Worm (Caenorhabditis elegans) whole organism, L1 larva: ENCODE data around the gene dmd-7.

Experiments
- F16B12.6 ChIP-seq: fragments of 150-350 bp; optimal IDR thresholded peaks from 2 replicates; lab custom pipeline; 2014; ENCODE audit warnings: missing biosample characterization, missing genetic modification characterization
- Y116A8C.19 ChIP-seq: sonication (generic microtip); optimal IDR thresholded peaks from 2 replicates; lab custom pipeline; 2016; ENCODE audit warnings: missing compliant biosample characterization, missing genetic modification characterization, borderline replicate concordance
- aha-1 ChIP-seq: fragments of 150-350 bp; optimal IDR thresholded peaks from 2 replicates; lab custom pipeline; 2014; ENCODE audit warnings: missing biosample characterization, missing genetic modification characterization
- alr-1 ChIP-seq: fragments of 200-800 bp; sonication (Bioruptor generic); optimal IDR thresholded peaks from 2 replicates; lab custom pipeline; 2018; ENCODE audit warnings: borderline replicate concordance, mild to moderate bottlenecking, missing genetic modification characterization, missing compliant biosample characterization
- blmp-1 ChIP-seq: fragments of 150-350 bp; optimal IDR thresholded peaks from 2 replicates; lab custom pipeline; 2014; ENCODE audit warnings: missing biosample characterization, missing genetic modification characterization
- ceh-88 ChIP-seq: fragments of 200-800 bp; sonication (Bioruptor generic); IDR thresholded peaks from 2 replicates; pipeline ENCODE4 v1.3.6; 2022; ENCODE audit warnings: missing genetic modification characterization, missing compliant biosample characterization
- dpl-1 ChIP-seq, 3 experiments: fragments of 150-350 bp in 2 of 3; sonication (generic microtip) in 1 of 3; optimal IDR thresholded peaks; 2 replicates each; lab custom pipeline; 2014 to 2017; ENCODE audit warnings: missing biosample characterization in 3 of 3, missing genetic modification characterization in 3 of 3, missing genetic modification reagents in 3 of 3
- efl-1 ChIP-seq, 4 experiments: fragments of 150-350 bp; optimal IDR thresholded peaks in 3 of 4; peaks in 1 of 4; 1 replicate in 1 of 4; 2 replicates in 3 of 4; lab custom pipeline; 2014; ENCODE audit warnings: missing biosample characterization in 2 of 4, missing genetic modification characterization in 2 of 4, missing genetic modification reagents in 2 of 4
- elt-2 ChIP-seq: sonication (generic microtip); optimal IDR thresholded peaks from 2 replicates; lab custom pipeline; 2016; ENCODE audit warnings: missing genetic modification characterization, mild to moderate bottlenecking, inconsistent platforms, missing compliant biosample characterization, missing genetic modification reagents
- elt-3 ChIP-seq, 6 experiments: fragments of 150-350 bp in 1 of 6; sonication (generic microtip); optimal IDR thresholded peaks; 2 replicates each; lab custom pipeline; 2017 to 2018; ENCODE audit warnings: missing biosample characterization in 6 of 6, missing genetic modification characterization in 6 of 6, inconsistent platforms in 1 of 6
- fkh-8 ChIP-seq: sonication (generic microtip); optimal IDR thresholded peaks from 2 replicates; lab custom pipeline; 2016; ENCODE audit warnings: mild to moderate bottlenecking, missing genetic modification characterization, missing compliant biosample characterization
- fos-1 ChIP-seq: fragments of 150-350 bp; optimal IDR thresholded peaks from 2 replicates; lab custom pipeline; 2014; ENCODE audit warnings: missing biosample characterization, missing genetic modification characterization
- grh-1 ChIP-seq: fragments of 200-800 bp; sonication (Bioruptor generic); IDR thresholded peaks from 2 replicates; pipeline ENCODE4 v1.3.6; 2022; ENCODE audit warnings: missing genetic modification reagents, missing genetic modification characterization, missing compliant biosample characterization
- hlh-17 ChIP-seq: fragments of 200-800 bp; sonication (Bioruptor generic); optimal IDR thresholded peaks from 2 replicates; lab custom pipeline; 2018; ENCODE audit warnings: missing genetic modification characterization, mild to moderate bottlenecking, missing compliant biosample characterization, moderate library complexity, borderline replicate concordance
- hlh-4 ChIP-seq: sonication (generic microtip); optimal IDR thresholded peaks from 2 replicates; lab custom pipeline; 2016; ENCODE audit warnings: mild to moderate bottlenecking, missing genetic modification characterization, missing compliant biosample characterization
- irx-1 ChIP-seq: sonication (generic microtip); optimal IDR thresholded peaks from 2 replicates; lab custom pipeline; 2016; ENCODE audit warnings: missing genetic modification characterization, missing compliant biosample characterization
- jun-1 ChIP-seq: fragments of 150-350 bp; optimal IDR thresholded peaks from 2 replicates; lab custom pipeline; 2014; ENCODE audit warnings: missing biosample characterization, missing genetic modification reagents, missing genetic modification characterization
- lin-13 ChIP-seq: fragments of 150-350 bp; optimal IDR thresholded peaks from 2 replicates; lab custom pipeline; 2014; ENCODE audit warnings: missing biosample characterization, missing genetic modification reagents, missing genetic modification characterization
- lin-14 ChIP-seq: fragments of 200-800 bp; sonication (Bioruptor generic); optimal IDR thresholded peaks from 2 replicates; lab custom pipeline; 2018; ENCODE audit warnings: mild to moderate bottlenecking, missing genetic modification characterization, moderate library complexity, missing compliant biosample characterization
- lir-3 ChIP-seq: sonication (generic microtip); optimal IDR thresholded peaks from 2 replicates; lab custom pipeline; 2016; ENCODE audit warnings: mild to moderate bottlenecking, missing genetic modification characterization, moderate library complexity, missing compliant biosample characterization; ENCODE audit not compliant: poor library complexity
- lsy-2 ChIP-seq, 2 experiments: fragments of 150-350 bp; optimal IDR thresholded peaks; 2 replicates each; lab custom pipeline; 2014; ENCODE audit warnings: missing biosample characterization in 2 of 2, missing genetic modification characterization in 2 of 2
- mab-9 ChIP-seq: fragments of 200-800 bp; sonication (Bioruptor generic); IDR thresholded peaks from 2 replicates; pipeline ENCODE4 v1.3.6; 2022; ENCODE audit warnings: missing genetic modification reagents, missing genetic modification characterization, missing compliant biosample characterization
- nhr-20 ChIP-seq: sonication (generic microtip); optimal IDR thresholded peaks from 2 replicates; lab custom pipeline; 2016; ENCODE audit warnings: mild to moderate bottlenecking, missing genetic modification characterization, missing compliant biosample characterization
- nhr-28 ChIP-seq: fragments of 150-350 bp; optimal IDR thresholded peaks from 2 replicates; lab custom pipeline; 2014; ENCODE audit warnings: missing biosample characterization, missing genetic modification characterization
- nhr-71 ChIP-seq: sonication (generic microtip); optimal IDR thresholded peaks from 2 replicates; lab custom pipeline; 2016; ENCODE audit warnings: mild to moderate bottlenecking, missing genetic modification characterization, moderate library complexity, missing compliant biosample characterization
- nhr-90 ChIP-seq: sonication (generic microtip); optimal IDR thresholded peaks from 2 replicates; lab custom pipeline; 2016; ENCODE audit warnings: mild to moderate bottlenecking, missing genetic modification characterization, missing compliant biosample characterization; ENCODE audit not compliant: poor library complexity
- pax-3 ChIP-seq: fragments of 200-800 bp; sonication (Bioruptor generic); optimal IDR thresholded peaks from 2 replicates; lab custom pipeline; 2018; ENCODE audit warnings: mild to moderate bottlenecking, missing genetic modification characterization, moderate library complexity, missing compliant biosample characterization
- snpc-4 ChIP-seq: fragments of 150-350 bp; optimal IDR thresholded peaks from 2 replicates; lab custom pipeline; 2014; ENCODE audit warnings: missing biosample characterization, missing genetic modification characterization
- snu-23 ChIP-seq: sonication (generic microtip); optimal IDR thresholded peaks from 2 replicates; lab custom pipeline; 2016; ENCODE audit warnings: missing genetic modification characterization, missing compliant biosample characterization
- tbx-2 ChIP-seq: sonication (generic microtip); optimal IDR thresholded peaks from 2 replicates; lab custom pipeline; 2016; ENCODE audit warnings: missing genetic modification characterization, missing compliant biosample characterization
- unc-130 ChIP-seq: fragments of 150-350 bp; optimal IDR thresholded peaks from 2 replicates; lab custom pipeline; 2017; ENCODE audit warnings: missing biosample characterization, missing genetic modification characterization, inconsistent platforms
- unc-62 ChIP-seq: fragments of 150-350 bp; optimal IDR thresholded peaks from 2 replicates; lab custom pipeline; 2014; ENCODE audit warnings: missing biosample characterization, missing genetic modification reagents, missing genetic modification characterization
- ztf-4 ChIP-seq: fragments of 150-350 bp; optimal IDR thresholded peaks from 2 replicates; lab custom pipeline; 2014; ENCODE audit warnings: missing biosample characterization, missing genetic modification characterization

dmd-7 gene

ce11 chrV:6267237-6267812 lies 20.6 kb downstream of the dmd-7 start, which contains the start of gene mrck-1 (continued):
- peak; percentile 97 for TF ChIP-seq nhr-71 (tag; lab: Kevin White, UChicago)
- peak; percentile 89 for TF ChIP-seq grh-1 (GFP tag; lab: Robert Waterston, UW)
- TF ChIP-seq elt-3 (tag; optimal IDR thresholded peaks at IDR 0.05; lab: Kevin White, UChicago) = peak; percentile 24 to 95 (median 68)
- peak; percentile 97 for TF ChIP-seq nhr-20 (tag; lab: Kevin White, UChicago)
- TF ChIP-seq unc-62 (GFP tag; lab: Kevin White, UChicago) = no peak
- TF ChIP-seq snu-23 = peak; percentile 97
- peak; percentile 96 for TF ChIP-seq tbx-2 (tag; lab: Kevin White, UChicago)
- TF ChIP-seq pax-3 (tag; lab: Kevin White, UChicago) = peak; percentile 25
- no peak for TF ChIP-seq hlh-17 (GFP tag; lab: Kevin White, UChicago)
- peak; percentile 92 for TF ChIP-seq nhr-90 (tag; lab: Kevin White, UChicago)
- TF ChIP-seq jun-1 (tag; lab: Kevin White, UChicago) = peak; percentile 81

DNA sequence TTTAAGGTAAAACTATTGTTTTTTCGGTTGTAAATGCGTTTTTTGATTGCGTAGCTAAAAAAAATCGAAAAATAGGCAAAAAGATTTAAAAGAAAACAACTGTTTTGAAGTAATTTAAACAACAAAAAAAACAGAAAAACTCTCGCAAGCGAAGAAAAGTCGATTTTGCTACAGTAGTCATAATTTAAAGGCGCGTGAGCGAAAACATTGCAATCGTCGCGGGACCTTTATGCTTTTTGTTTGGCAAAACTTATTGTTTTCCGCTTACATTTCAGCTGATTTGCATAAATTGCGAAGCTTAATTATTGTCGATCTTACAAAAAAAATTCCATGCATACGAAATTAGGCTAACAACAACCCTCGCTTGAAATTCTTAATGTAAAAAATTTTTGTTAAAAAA lies 21.2 kb downstream of the dmd-7 start:
- TF ChIP-seq lin-13 (GFP tag; lab: Kevin White, UChicago) (no peak), unc-130 (tag; lab: Kevin White, UChicago) (no peak), hlh-17 (GFP tag; lab: Kevin White, UChicago) (no peak), fkh-8 (tag; lab: Kevin White, UChicago) (no peak), irx-1 (tag; lab: Kevin White, UChicago) (no peak), ceh-88 (no peak), alr-1 (tag; lab: Kevin White, UChicago) (no peak), Y116A8C.19 (tag; lab: Kevin White, UChicago) (no peak), nhr-28 (no peak), lsy-2 (tag; optimal IDR thresholded peaks at IDR 0.05; lab: Kevin White, UChicago) (no peak), efl-1 (optimal IDR thresholded peaks at IDR 0.05; lab: Kevin White, UChicago) (no peak), efl-1 (GFP tag; optimal IDR thresholded peaks at IDR 0.05 in 1 of 2; lab: Kevin White, UChicago) (no peak), mab-9 (GFP tag; lab: Robert Waterston, UW) (no peak), lir-3 (tag; lab: Kevin White, UChicago) (no peak), F16B12.6 (tag; lab: Kevin White, UChicago) (no peak), fos-1 (tag; lab: Kevin White, UChicago) (no peak), aha-1 (tag; lab: Kevin White, UChicago) (no peak), elt-3 (tag; optimal IDR thresholded peaks at IDR 0.05; lab: Kevin White, UChicago) (no peak), snpc-4 (tag; lab: Kevin White, UChicago) (no peak), hlh-4 (no peak), dpl-1 (GFP tag; optimal IDR thresholded peaks at IDR 0.05; lab: Kevin White, UChicago) (no peak)

- peak; percentile 23 for TF ChIP-seq lin-14
- TF ChIP-seq alr-1 (tag; lab: Kevin White, UChicago) = no peak
These were observed 21.8 kb downstream of the dmd-7 start for ce11 chrV:6268526-6268925.

ce11 chrV:6268961-6269360 lies 22.2 kb downstream of the dmd-7 start:
- no peak for TF ChIP-seq snpc-4 (tag; lab: Kevin White, UChicago)
- no peak for TF ChIP-seq ztf-4 (tag; lab: Kevin White, UChicago)
- TF ChIP-seq lsy-2 (tag; optimal IDR thresholded peaks at IDR 0.05; lab: Kevin White, UChicago) = no peak
- peak; percentile 47 for TF ChIP-seq elt-2 (tag; lab: Kevin White, UChicago)
- no peak for TF ChIP-seq efl-1 (optimal IDR thresholded peaks at IDR 0.05; lab: Kevin White, UChicago)
- TF ChIP-seq efl-1 (GFP tag; optimal IDR thresholded peaks at IDR 0.05 in 1 of 2; lab: Kevin White, UChicago) = no peak
- no peak for TF ChIP-seq blmp-1 (tag; lab: Kevin White, UChicago)
